Worm (Caenorhabditis elegans): ENCODE results near the gene rei-1.

The rei-1 gene

DNA sequence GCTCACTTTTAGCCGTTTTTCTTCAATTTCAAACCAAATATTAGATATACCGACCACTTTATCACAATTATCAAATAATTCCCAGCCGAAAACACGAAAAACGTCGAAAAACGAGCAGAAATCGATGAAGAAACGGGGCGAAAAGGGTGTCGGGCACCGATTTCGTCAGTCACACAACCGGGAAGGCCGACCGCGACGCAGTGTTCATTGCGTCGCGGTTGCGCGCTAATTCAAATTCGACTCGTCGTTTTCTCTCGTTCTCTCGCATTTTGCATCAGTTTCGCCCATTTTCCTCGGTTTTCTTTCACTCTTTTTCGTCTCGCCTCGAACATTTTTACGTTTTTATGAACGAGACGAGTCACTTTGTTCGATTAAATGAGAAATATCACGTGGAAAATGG, 10.4 kb downstream of the rei-1 start (continued):
- no peak for TF ChIP-seq pag-3 (tag; optimal IDR thresholded peaks at IDR 0.05; ENCODE audit: borderline replicate concordance, insufficient read depth)
- no peak for TF ChIP-seq ama-1 (optimal IDR thresholded peaks at IDR 0.05)
- no peak for TF ChIP-seq ceh-8 (GFP tag; optimal IDR thresholded peaks at IDR 0.05)
- TF ChIP-seq tbx-2 (tag; optimal IDR thresholded peaks at IDR 0.05), result peak; percentile 41
- peak; percentile 49 for TF ChIP-seq isw-1 (GFP tag; IDR thresholded peaks at IDR 0.05)
- TF ChIP-seq zag-1 (tag; optimal IDR thresholded peaks at IDR 0.05), result no peak
- TF ChIP-seq lin-39 (tag; optimal IDR thresholded peaks at IDR 0.05), result no peak
- TF ChIP-seq egl-27 (tag; optimal IDR thresholded peaks at IDR 0.05), result no peak
- peak; percentile 62 for TF ChIP-seq swsn-7 (tag; optimal IDR thresholded peaks at IDR 0.05)
- no peak for TF ChIP-seq ceh-88 (GFP tag; IDR thresholded peaks at IDR 0.05)
- no peak for TF ChIP-seq efl-3 (GFP tag; optimal IDR thresholded peaks at IDR 0.05)
- no peak for TF ChIP-seq alr-1 (tag; optimal IDR thresholded peaks at IDR 0.05; ENCODE audit: borderline replicate concordance)
- TF ChIP-seq mdl-1 (tag; optimal IDR thresholded peaks at IDR 0.05), result peak in 1 of 2 experiments; percentile 78
- TF ChIP-seq nhr-19 (GFP tag; conservative IDR thresholded peaks at IDR 0.05), result peak; percentile 42; the same call in 1 of the 2 replicates
- TF ChIP-seq sox-4 (tag; optimal IDR thresholded peaks at IDR 0.05), result no peak
- TF ChIP-seq hlh-17 (GFP tag; optimal IDR thresholded peaks at IDR 0.05; ENCODE audit: borderline replicate concordance), result no peak
- TF ChIP-seq lin-14 (GFP tag; optimal IDR thresholded peaks at IDR 0.05), result peak; percentile 92
- peak; percentile 54 for TF ChIP-seq dsc-1 (tag; optimal IDR thresholded peaks at IDR 0.05)
- peak; percentile 64 for TF ChIP-seq skn-1 (tag; optimal IDR thresholded peaks at IDR 0.05)
- TF ChIP-seq pax-3 (tag; optimal IDR thresholded peaks at IDR 0.05), result peak; percentile 44
- TF ChIP-seq elt-2 (tag; optimal IDR thresholded peaks at IDR 0.05), result no peak
- peak; percentile 58 to 89 for TF ChIP-seq lsy-2 (tag; optimal IDR thresholded peaks at IDR 0.05)
- TF ChIP-seq nhr-85 (tag), result no peak
- no peak for TF ChIP-seq ceh-63 (GFP tag; optimal IDR thresholded peaks at IDR 0.05)
- no peak for TF ChIP-seq unc-62 (GFP tag; optimal IDR thresholded peaks at IDR 0.05)
- TF ChIP-seq fos-1 (tag; optimal IDR thresholded peaks at IDR 0.05), result peak; percentile 57
- peak; percentile 61 for TF ChIP-seq C16A3.4 (tag; optimal IDR thresholded peaks at IDR 0.05)
- no peak for TF ChIP-seq ces-1 (GFP tag; optimal IDR thresholded peaks at IDR 0.05)
- TF ChIP-seq unc-98 (GFP tag; IDR thresholded peaks at IDR 0.05), result no peak
- no peak for TF ChIP-seq fkh-10 (GFP tag; optimal IDR thresholded peaks at IDR 0.05)
- no peak for TF ChIP-seq nhr-76 (tag; optimal IDR thresholded peaks at IDR 0.05)
- TF ChIP-seq irx-1 (tag; optimal IDR thresholded peaks at IDR 0.05), result peak; percentile 24
- peak; percentile 28 for TF ChIP-seq ztf-4 (tag; optimal IDR thresholded peaks at IDR 0.05)
- TF ChIP-seq aly-2 (tag; optimal IDR thresholded peaks at IDR 0.05), result no peak
- TF ChIP-seq sptf-1 (tag; optimal IDR thresholded peaks at IDR 0.05), result no peak
- TF ChIP-seq ets-5 (GFP tag; IDR thresholded peaks at IDR 0.05), result no peak
- no peak for TF ChIP-seq unc-30 (tag; optimal IDR thresholded peaks at IDR 0.05)
- TF ChIP-seq C04F5.9 (tag; optimal IDR thresholded peaks at IDR 0.05), result no peak
- TF ChIP-seq hlh-4 (tag; optimal IDR thresholded peaks at IDR 0.05), result no peak
- peak; percentile 92 to 94 for TF ChIP-seq lin-35 (GFP tag; optimal IDR thresholded peaks at IDR 0.05)
- TF ChIP-seq nhr-237 (tag; optimal IDR thresholded peaks at IDR 0.05), result peak; percentile 5

DNA sequence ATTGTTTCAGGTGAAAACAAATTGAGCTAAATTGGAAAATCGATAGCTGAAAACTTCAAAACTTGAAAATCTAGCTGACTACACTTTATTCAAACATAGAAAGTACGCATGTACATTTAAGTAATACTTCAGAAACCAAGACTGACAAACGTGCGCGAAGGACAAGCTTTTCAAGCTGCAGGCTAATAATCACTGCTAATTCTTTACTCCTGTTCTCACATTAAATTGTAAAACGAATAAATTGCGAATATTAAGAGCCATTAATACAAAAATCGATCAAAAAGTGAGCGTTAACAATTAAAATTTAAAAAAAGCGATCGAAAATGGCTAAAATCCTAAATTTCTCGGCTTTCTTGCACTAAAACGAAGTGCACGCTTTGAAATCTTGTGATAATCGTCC, 10.9 kb downstream of the rei-1 start:
- TF ChIP-seq nhr-237 (tag; optimal IDR thresholded peaks at IDR 0.05) (no peak), pax-3 (tag; optimal IDR thresholded peaks at IDR 0.05) (no peak), fos-1 (tag; optimal IDR thresholded peaks at IDR 0.05) (no peak), fkh-4 (tag; optimal IDR thresholded peaks at IDR 0.05; ENCODE audit: borderline replicate concordance) (no peak), skn-1 (tag; optimal IDR thresholded peaks at IDR 0.05) (no peak), nhr-47 (tag; optimal IDR thresholded peaks at IDR 0.05) (no peak), grh-1 (GFP tag; IDR thresholded peaks at IDR 0.05) (no peak), mep-1 (tag; optimal IDR thresholded peaks at IDR 0.05) (no peak), snu-23 (GFP tag; optimal IDR thresholded peaks at IDR 0.05) (no peak), sup-37 (GFP tag; optimal IDR thresholded peaks at IDR 0.05) (no peak), aly-2 (tag; optimal IDR thresholded peaks at IDR 0.05) (no peak), elt-3 (tag; optimal IDR thresholded peaks at IDR 0.05) (no peak)
